Worm (Caenorhabditis elegans): ENCODE data around the gene F07C6.4.

DNA sequence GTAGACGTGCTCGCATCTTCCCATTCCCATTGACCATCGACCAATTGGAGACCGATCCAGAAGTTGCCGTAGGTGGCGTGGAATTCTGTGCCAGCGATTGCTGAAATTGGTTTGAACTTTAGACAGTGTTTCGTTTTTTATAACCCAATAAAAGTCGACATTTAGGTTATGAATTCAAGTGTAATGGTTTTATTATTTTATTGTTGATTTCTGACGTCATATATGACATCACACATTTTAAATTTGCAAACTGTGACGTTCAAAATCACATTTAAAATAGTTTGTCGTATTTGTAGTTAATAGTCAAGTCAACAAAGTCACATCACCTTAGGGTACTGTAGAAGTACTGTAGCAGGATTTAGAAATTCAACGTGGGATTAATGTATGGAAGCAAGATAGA lies 64.6 kb downstream of the F07C6.4 start:
- TF ChIP-seq ama-1 (optimal IDR thresholded peaks at IDR 0.05) (no peak), flt-1 (GFP tag; IDR thresholded peaks at IDR 0.05) (no peak), tra-4 (tag; optimal IDR thresholded peaks at IDR 0.05) (no peak), F13C5.2 (tag; optimal IDR thresholded peaks at IDR 0.05) (no peak), aly-1 (tag; optimal IDR thresholded peaks at IDR 0.05) (no peak), hmg-4 (GFP tag; optimal IDR thresholded peaks at IDR 0.05) (no peak), hnd-1 (tag; optimal IDR thresholded peaks at IDR 0.05) (no peak), sea-1 (GFP tag; conservative IDR thresholded peaks at IDR 0.05) (no peak)

Measured in whole organism, early embryonic.